Fruit fly (Drosophila melanogaster): ENCODE data around the gene dan.

The dan gene

dm6 chr3R:25183484-25184442 is at the start of gene dan (continued):
- no peak for TF ChIP-seq Lpt (GFP tag; optimal IDR thresholded peaks at IDR 0.05)
- no peak for TF ChIP-seq Nf-YA (GFP tag; IDR thresholded peaks at IDR 0.05)
- TF ChIP-seq Doc3 (GFP tag; IDR thresholded peaks at IDR 0.05; ENCODE audit: partially characterized antibody), result no peak
- no peak for TF ChIP-seq eyg (GFP tag; optimal IDR thresholded peaks at IDR 0.05)
- TF ChIP-seq CG10147 (GFP tag; optimal IDR thresholded peaks at IDR 0.05), result peak; percentile 55
- TF ChIP-seq Ravus (GFP tag; IDR thresholded peaks at IDR 0.05), result no peak
- TF ChIP-seq Dfd (GFP tag; optimal IDR thresholded peaks at IDR 0.05), result no peak
- peak; percentile 32 for TF ChIP-seq CG16815 (GFP tag; optimal IDR thresholded peaks at IDR 0.05)
- TF ChIP-seq caup (GFP tag; optimal IDR thresholded peaks at IDR 0.05; ENCODE audit: severe bottlenecking), result peak; percentile 18
- TF ChIP-seq Abd-B (GFP tag; optimal IDR thresholded peaks at IDR 0.05), result peak; percentile 8
- TF ChIP-seq CG14860 (GFP tag; IDR thresholded peaks at IDR 0.05; ENCODE audit: partially characterized antibody), result no peak
- TF ChIP-seq ap (GFP tag; IDR thresholded peaks at IDR 0.05), result no peak
- TF ChIP-seq zf30C (GFP tag; optimal IDR thresholded peaks at IDR 0.05), result peak; percentile 86
- no peak for TF ChIP-seq CG13287 (GFP tag; IDR thresholded peaks at IDR 0.05; ENCODE audit: partially characterized antibody)
- TF ChIP-seq ci (GFP tag; IDR thresholded peaks at IDR 0.05), result no peak
- TF ChIP-seq Atf3 (GFP tag; optimal IDR thresholded peaks at IDR 0.05), result no peak
- TF ChIP-seq MBD-R2 (GFP tag; IDR thresholded peaks at IDR 0.05), result no peak
- TF ChIP-seq MESR4 (GFP tag; optimal IDR thresholded peaks at IDR 0.05), result no peak
- TF ChIP-seq Myb (GFP tag; optimal IDR thresholded peaks at IDR 0.05), result no peak
- no peak for TF ChIP-seq gsb (GFP tag; IDR thresholded peaks at IDR 0.05)
- TF ChIP-seq Chrac-16 (GFP tag; optimal IDR thresholded peaks at IDR 0.05), result peak; percentile 14
- TF ChIP-seq Hmx (GFP tag; optimal IDR thresholded peaks at IDR 0.05), result no peak
- TF ChIP-seq CG7987 (GFP tag; optimal IDR thresholded peaks at IDR 0.05), result no peak
- TF ChIP-seq B-H2 (GFP tag; optimal IDR thresholded peaks at IDR 0.05), result no peak
- no peak for TF ChIP-seq tio (GFP tag; optimal IDR thresholded peaks at IDR 0.05)
- TF ChIP-seq CG2120 (GFP tag; optimal IDR thresholded peaks at IDR 0.05), result peak; percentile 18
- peak; percentile 17 for TF ChIP-seq ind (GFP tag; optimal IDR thresholded peaks at IDR 0.05)
- TF ChIP-seq CG32767 (GFP tag; IDR thresholded peaks at IDR 0.05), result no peak
- no peak for TF ChIP-seq Rfx (GFP tag; IDR thresholded peaks at IDR 0.05)
- TF ChIP-seq Hr39 (optimal IDR thresholded peaks at IDR 0.05), result no peak
- no peak for TF ChIP-seq chn (GFP tag; optimal IDR thresholded peaks at IDR 0.05)
- TF ChIP-seq CG31224 (GFP tag; IDR thresholded peaks at IDR 0.05), result no peak
- TF ChIP-seq gt (GFP tag; IDR thresholded peaks at IDR 0.05), result no peak
- TF ChIP-seq ewg (GFP tag; optimal IDR thresholded peaks at IDR 0.05), result no peak
- no peak for TF ChIP-seq Jarid2 (GFP tag; optimal IDR thresholded peaks at IDR 0.05)
- no peak for TF ChIP-seq CG3407 (GFP tag; optimal IDR thresholded peaks at IDR 0.05)
- no peak for TF ChIP-seq scrt (GFP tag; optimal IDR thresholded peaks at IDR 0.05)
- TF ChIP-seq chif (GFP tag; optimal IDR thresholded peaks at IDR 0.05), result no peak
- no peak for TF ChIP-seq tx (GFP tag; optimal IDR thresholded peaks at IDR 0.05)
- TF ChIP-seq CG1602 (GFP tag; optimal IDR thresholded peaks at IDR 0.05), result peak; percentile 6
- no peak for TF ChIP-seq gro (GFP tag; optimal IDR thresholded peaks at IDR 0.05)
- no peak for TF ChIP-seq Kr (GFP tag; optimal IDR thresholded peaks at IDR 0.05)
- TF ChIP-seq CG2199 (GFP tag; IDR thresholded peaks at IDR 0.05), result no peak
- TF ChIP-seq fd102C (GFP tag; optimal IDR thresholded peaks at IDR 0.05), result peak; percentile 75
- TF ChIP-seq psq (GFP tag; optimal IDR thresholded peaks at IDR 0.05), result no peak
- no peak for TF ChIP-seq Scr (GFP tag; IDR thresholded peaks at IDR 0.05; ENCODE audit: partially characterized antibody)
- TF ChIP-seq sd (tag; optimal IDR thresholded peaks at IDR 0.05), result no peak
- TF ChIP-seq CoRest (tag; optimal IDR thresholded peaks at IDR 0.05), result peak; percentile 68
- TF ChIP-seq Atf-2 (GFP tag; optimal IDR thresholded peaks at IDR 0.05), result no peak
- peak; percentile 78 for TF ChIP-seq CG17361 (GFP tag; IDR thresholded peaks at IDR 0.05)

Measured in whole organism, embryonic.